Fruit fly (Drosophila melanogaster) Kc167 (cell line): ENCODE results near the gene Atg14.

ENCODE experiments used
- h ChIP-seq: fragments of >200 bp; optimal IDR thresholded peaks from 3 replicates; lab custom pipeline; 2018; ENCODE audit warnings: missing external identifiers
- insv ChIP-seq: fragments of >200 bp; optimal IDR thresholded peaks from 3 replicates; lab custom pipeline; 2018; ENCODE audit warnings: missing external identifiers
- psq ChIP-seq: fragments of >200 bp; optimal IDR thresholded peaks from 2 replicates; lab custom pipeline; 2017; ENCODE audit warnings: missing external identifiers
- ttk ChIP-seq: sonication (Bioruptor generic); optimal IDR thresholded peaks from 2 replicates; lab custom pipeline; 2017; ENCODE audit warnings: missing external identifiers

DNA sequence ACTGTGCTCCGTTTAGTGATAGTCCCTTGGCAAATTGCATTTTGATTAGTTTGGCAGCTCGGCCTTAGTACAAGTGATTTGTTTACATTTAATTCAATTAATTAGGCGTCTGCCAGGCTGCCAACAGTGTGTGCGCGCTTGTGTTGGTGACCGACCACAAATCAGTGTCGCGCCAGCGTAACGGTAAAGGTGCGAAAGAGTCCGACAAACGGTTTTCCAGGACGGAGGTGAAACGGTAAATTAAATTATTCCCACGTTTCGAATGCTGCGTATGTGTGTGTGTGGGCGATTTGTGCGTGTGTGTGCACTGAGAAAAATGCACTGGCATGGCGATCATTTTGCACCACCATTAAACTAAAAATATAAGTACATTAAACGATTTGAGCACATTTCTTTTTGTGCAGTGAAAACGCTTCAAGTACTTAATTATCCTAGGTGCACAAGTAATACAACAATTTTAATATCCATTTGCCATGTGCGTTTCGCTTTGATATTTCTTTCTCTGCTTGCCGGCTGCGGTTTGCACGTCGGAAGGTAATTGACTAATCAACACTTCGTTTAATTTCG is 22.9 kb downstream of the Atg14 start:
- TF ChIP-seq h (no peak), psq (no peak), insv (lab: Kevin White, UChicago) (no peak), ttk (lab: Kevin White, UChicago) (no peak)
